Fruit fly (Drosophila melanogaster): Measurements from ENCODE around the gene byn.

Gene byn

DNA sequence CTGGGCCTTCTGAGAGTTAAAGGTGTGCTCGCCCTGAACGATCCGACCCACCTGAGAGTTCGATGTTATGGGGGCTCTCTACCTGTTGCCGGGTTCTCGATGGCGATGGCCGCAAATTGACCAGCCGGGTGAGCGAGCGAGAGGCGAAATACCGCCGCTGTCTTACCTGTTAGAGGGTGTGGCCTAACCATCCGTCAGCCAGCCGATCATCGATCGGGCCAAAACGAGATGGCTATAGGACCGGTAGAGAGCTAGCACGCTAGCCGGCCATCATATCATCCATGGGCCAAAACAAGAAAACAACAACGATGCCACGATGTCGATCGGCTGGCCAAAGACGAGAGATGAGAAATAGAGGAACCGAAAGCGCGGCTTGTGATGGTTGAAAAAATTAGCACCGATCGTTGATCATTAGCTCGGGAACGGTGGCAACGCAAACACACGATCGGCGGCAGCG is at the start of gene byn:
TSS of gene byn (plus strand) at position 407 of the 457 bp plus-strand sequence.
- TF ChIP-seq eg (GFP tag; IDR thresholded peaks at IDR 0.05) = 0 out of 3 replicates have a peak, but pooled peaks have one; percentile 11
- no peak for TF ChIP-seq Sox15 (GFP tag; optimal IDR thresholded peaks at IDR 0.05)
- peak in 1 of 2 experiments; percentile 42 for TF ChIP-seq ss (GFP tag; optimal IDR thresholded peaks at IDR 0.05)

DNA sequence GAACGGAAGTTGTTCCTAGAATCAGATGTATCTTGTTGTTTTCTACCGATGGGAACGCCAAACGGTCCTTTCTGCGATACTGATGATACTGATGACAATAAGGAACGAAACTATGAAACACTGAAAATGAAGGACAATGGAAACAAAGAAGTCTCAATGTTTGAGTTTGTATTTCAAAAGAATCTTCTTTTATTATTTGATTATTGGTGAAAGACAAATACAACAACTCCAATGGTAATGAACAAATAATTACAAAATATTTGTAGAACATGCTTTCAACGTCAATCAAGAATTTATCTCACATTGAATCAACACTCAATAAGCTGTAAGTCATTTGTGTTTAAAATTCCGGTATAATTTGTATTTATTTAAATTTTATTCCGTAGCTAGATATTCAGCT is 48.7 kb upstream of the byn start, which contains the start of gene Sprn:
TSS of gene Sprn (plus strand) at position 301 of the 400 bp plus-strand sequence.
- TF ChIP-seq CG8319 (GFP tag; optimal IDR thresholded peaks at IDR 0.05) (no peak), CG8119 (GFP tag; IDR thresholded peaks at IDR 0.05) (no peak), CG8632 (GFP tag; optimal IDR thresholded peaks at IDR 0.05) (no peak), CG32006 (GFP tag; optimal IDR thresholded peaks at IDR 0.05) (no peak), fd59A (GFP tag; optimal IDR thresholded peaks at IDR 0.05) (no peak), CG16779 (tag; optimal IDR thresholded peaks at IDR 0.05) (no peak), CG6276 (GFP tag; optimal IDR thresholded peaks at IDR 0.05) (no peak), Ets96B (tag; optimal IDR thresholded peaks at IDR 0.05) (no peak), pdm3 (GFP tag; optimal IDR thresholded peaks at IDR 0.05) (no peak), fd85E (GFP tag; optimal IDR thresholded peaks at IDR 0.05) (no peak), CG6792 (GFP tag; optimal IDR thresholded peaks at IDR 0.05) (no peak)

DNA sequence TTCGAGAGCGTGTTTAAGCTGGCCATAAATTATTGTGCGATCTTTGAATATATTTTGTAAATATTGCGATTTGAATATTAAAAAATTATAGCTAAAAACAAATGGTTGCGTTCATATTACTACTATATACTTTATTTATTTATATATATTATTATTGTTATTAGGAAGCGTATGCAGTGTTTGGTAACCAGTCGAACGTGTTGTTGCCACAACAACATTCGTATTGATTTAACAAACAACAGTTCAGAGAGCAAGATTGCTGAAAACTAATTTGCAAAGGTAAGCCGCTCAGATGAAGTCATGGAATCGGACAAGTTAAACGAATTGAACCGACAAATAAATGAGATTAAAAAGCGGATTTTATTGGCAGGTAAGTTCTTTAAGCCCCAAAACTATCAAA is 46.4 kb upstream of the byn start, which contains the start of gene CCDC151:
TSS of gene CCDC151 (plus strand) at position 301 of the 400 bp plus-strand sequence.
- TF ChIP-seq acj6 (GFP tag; optimal IDR thresholded peaks at IDR 0.05) (no peak), topi (GFP tag; optimal IDR thresholded peaks at IDR 0.05) (no peak), CG11762 (GFP tag; optimal IDR thresholded peaks at IDR 0.05; ENCODE audit: insufficient read depth) (no peak), CG9139 (GFP tag; optimal IDR thresholded peaks at IDR 0.05) (no peak), Sox15 (GFP tag; optimal IDR thresholded peaks at IDR 0.05) (no peak)

DNA sequence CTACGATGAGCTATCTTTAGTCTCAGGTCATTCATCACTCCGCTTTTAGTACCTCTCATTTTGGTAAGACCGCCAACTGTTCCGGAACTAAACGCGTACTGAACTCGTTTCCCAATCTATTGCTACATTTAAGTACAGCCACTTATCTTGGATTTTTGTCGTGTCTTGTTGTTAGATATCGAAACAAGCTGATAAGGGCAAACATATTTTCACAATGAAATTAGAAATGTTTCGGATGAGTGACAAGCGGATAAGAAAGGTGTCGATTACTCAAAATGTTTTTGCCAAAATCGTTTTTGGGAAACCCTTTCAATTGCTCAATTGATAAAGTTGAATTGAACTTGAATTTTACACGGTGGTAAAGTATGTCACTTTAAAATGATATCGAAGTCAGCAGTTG is 38.6 kb upstream of the byn start, which contains the start of gene CG5897:
TSS of gene CG5897 (minus strand) at position 101 of the 400 bp plus-strand sequence.
- TF ChIP-seq CG1621 (tag; optimal IDR thresholded peaks at IDR 0.05) = no peak
- no peak for TF ChIP-seq vri (GFP tag; optimal IDR thresholded peaks at IDR 0.05)
- TF ChIP-seq Lpt (GFP tag; optimal IDR thresholded peaks at IDR 0.05) = no peak
- TF ChIP-seq Ets21C (GFP tag; optimal IDR thresholded peaks at IDR 0.05) = no peak
- TF ChIP-seq topi (GFP tag; optimal IDR thresholded peaks at IDR 0.05) = no peak

DNA sequence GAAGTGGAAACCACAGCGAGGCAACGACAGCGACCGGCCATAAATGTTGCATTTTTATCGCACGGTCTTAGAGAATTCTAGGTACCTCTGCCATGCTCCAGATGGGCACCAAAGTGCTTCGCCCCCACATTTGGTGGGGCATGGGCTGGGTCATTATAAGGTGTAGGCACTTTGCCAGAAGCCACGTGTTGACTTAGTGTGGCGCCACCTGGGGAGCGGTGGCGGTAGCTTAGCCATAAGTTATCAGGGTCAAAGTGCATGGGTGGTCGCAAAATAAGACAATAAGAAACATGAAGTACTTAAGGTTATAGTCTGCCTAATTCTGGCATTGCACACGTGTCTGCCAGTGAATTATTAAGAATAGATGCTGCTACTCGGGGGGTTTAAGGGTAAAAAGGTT is 34.7 kb upstream of the byn start:
- TF ChIP-seq CG6854 (GFP tag; optimal IDR thresholded peaks at IDR 0.05) (no peak), fd59A (GFP tag; optimal IDR thresholded peaks at IDR 0.05) (no peak), CG16779 (tag; optimal IDR thresholded peaks at IDR 0.05) (no peak), CG3919 (GFP tag; optimal IDR thresholded peaks at IDR 0.05) (no peak), CG32006 (GFP tag; optimal IDR thresholded peaks at IDR 0.05) (no peak), CG31627 (GFP tag; optimal IDR thresholded peaks at IDR 0.05) (no peak), CG6276 (GFP tag; optimal IDR thresholded peaks at IDR 0.05) (no peak), CG8319 (GFP tag; optimal IDR thresholded peaks at IDR 0.05) (no peak), CG10669 (GFP tag; optimal IDR thresholded peaks at IDR 0.05) (no peak), svp (GFP tag) (no peak), CG8119 (GFP tag; IDR thresholded peaks at IDR 0.05) (no peak), CG1621 (tag; optimal IDR thresholded peaks at IDR 0.05) (no peak), Eip93F (GFP tag; optimal IDR thresholded peaks at IDR 0.05) (no peak), Eip78C (GFP tag) (no peak), dsx (GFP tag; optimal IDR thresholded peaks at IDR 0.05; ENCODE audit: poor library complexity, severe bottlenecking) (no peak), Hr39 (GFP tag; optimal IDR thresholded peaks at IDR 0.05) (no peak), OdsH (GFP tag; optimal IDR thresholded peaks at IDR 0.05) (no peak), Sox15 (GFP tag; optimal IDR thresholded peaks at IDR 0.05) (no peak), net (GFP tag; optimal IDR thresholded peaks at IDR 0.05) (no peak), fd85E (GFP tag; optimal IDR thresholded peaks at IDR 0.05) (no peak)
